Fruit fly (Drosophila melanogaster) whole organism: ENCODE results near the gene fabp.

ENCODE experiments used
- CG8478 ChIP-seq: fragments of >200 bp; optimal IDR thresholded peaks from 2 replicates; lab custom pipeline; 2018; ENCODE audit warnings: inconsistent platforms
- pan ChIP-seq: fragments of >200 bp; optimal IDR thresholded peaks from 2 replicates; lab custom pipeline; 2017
- psq ChIP-seq: fragments of >200 bp; optimal IDR thresholded peaks from 2 replicates; lab custom pipeline; 2017

dm6 chr3R:11553845-11554244, 13.0 kb downstream of the fabp start, which contains the start of gene CG14708:
- TF ChIP-seq pan (lab: Kevin White, UChicago) (no peak), CG8478 (lab: Kevin White, UChicago) (no peak), psq (lab: Kevin White, UChicago) (no peak)
